Worm (Caenorhabditis elegans) whole organism, young adult: ENCODE measurements around the gene ZK1251.3.
A peak's percentile ranks its signal among the peaks of the same experiment; 100 is the strongest.

Source experiments
- D2030.7 ChIP-seq: fragments of 200-800 bp; sonication (Bioruptor generic); IDR thresholded peaks from 2 replicates; pipeline ENCODE4 v1.3.6; 2022; ENCODE audit warnings: missing genetic modification reagents, missing genetic modification characterization, missing compliant biosample characterization
- F22D6.2 ChIP-seq: sonication (generic microtip); optimal IDR thresholded peaks from 2 replicates; lab custom pipeline; 2016; ENCODE audit warnings: mild to moderate bottlenecking, missing genetic modification characterization, missing compliant biosample characterization
- F23B12.7 ChIP-seq: sonication (generic microtip); optimal IDR thresholded peaks from 2 replicates; lab custom pipeline; 2017; ENCODE audit warnings: missing genetic modification characterization, mild to moderate bottlenecking, missing compliant biosample characterization, antibody characterized with exemption, moderate library complexity; ENCODE audit not compliant: insufficient read depth
- F49E8.2 ChIP-seq: sonication (generic microtip); optimal IDR thresholded peaks from 3 replicates; lab custom pipeline; 2017; ENCODE audit warnings: missing genetic modification characterization, mild to moderate bottlenecking, missing compliant biosample characterization, antibody characterized with exemption, moderate library complexity; ENCODE audit not compliant: insufficient read depth
- F57A8.1 ChIP-seq: fragments of 200-800 bp; sonication (Bioruptor generic); optimal IDR thresholded peaks from 2 replicates; lab custom pipeline; 2018; ENCODE audit warnings: mild to moderate bottlenecking, missing genetic modification characterization, moderate library complexity, missing compliant biosample characterization
- K11D2.4 ChIP-seq: fragments of 200-800 bp; sonication (Bioruptor generic); IDR thresholded peaks from 2 replicates; pipeline ENCODE4 v1.3.6; 2022; ENCODE audit warnings: missing genetic modification reagents, missing genetic modification characterization, missing compliant biosample characterization
- Y95B8A.8 ChIP-seq: fragments of 200-800 bp; sonication (Bioruptor generic); IDR thresholded peaks from 2 replicates; pipeline ENCODE4 v1.3.6; 2022; ENCODE audit warnings: missing genetic modification reagents, missing genetic modification characterization, missing compliant biosample characterization
- ceh-100 ChIP-seq: fragments of 200-800 bp; sonication (Bioruptor generic); IDR thresholded peaks from 2 replicates; pipeline ENCODE4 v1.3.6; 2022; ENCODE audit warnings: missing genetic modification reagents, missing genetic modification characterization, missing compliant biosample characterization
- dox-1 ChIP-seq: fragments of 200-800 bp; sonication (Bioruptor generic); IDR thresholded peaks from 2 replicates; pipeline ENCODE4 v1.3.6; 2022; ENCODE audit warnings: missing genetic modification reagents, missing genetic modification characterization, missing compliant biosample characterization
- egl-18 ChIP-seq: fragments of 200-800 bp; sonication (Bioruptor generic); IDR thresholded peaks from 2 replicates; pipeline ENCODE4 v1.3.6; 2022; ENCODE audit warnings: missing genetic modification reagents, missing genetic modification characterization, missing compliant biosample characterization
- him-1 ChIP-seq: sonication (generic microtip); optimal IDR thresholded peaks from 2 replicates; lab custom pipeline; 2016; ENCODE audit warnings: missing genotype, missing genetic modification reagents, missing genetic modification characterization, missing compliant biosample characterization
- hlh-12 ChIP-seq: sonication (generic microtip); optimal IDR thresholded peaks from 2 replicates; lab custom pipeline; 2016; ENCODE audit warnings: missing genetic modification characterization, missing compliant biosample characterization
- lin-54 ChIP-seq: fragments of 200-800 bp; sonication (Bioruptor generic); optimal IDR thresholded peaks from 2 replicates; lab custom pipeline; 2018; ENCODE audit warnings: mild to moderate bottlenecking, missing genetic modification characterization, missing compliant biosample characterization
- lsl-1 ChIP-seq: fragments of 200-800 bp; sonication (Bioruptor generic); optimal IDR thresholded peaks from 2 replicates; lab custom pipeline; 2018; ENCODE audit warnings: mild to moderate bottlenecking, missing genetic modification characterization, moderate library complexity, missing compliant biosample characterization
- mcd-1 ChIP-seq: fragments of 200-800 bp; sonication (Bioruptor generic); IDR thresholded peaks from 2 replicates; pipeline ENCODE4 v1.3.6; 2022; ENCODE audit warnings: missing genetic modification reagents, missing genetic modification characterization, missing compliant biosample characterization
- nhr-120 ChIP-seq: fragments of 200-800 bp; sonication (Bioruptor generic); IDR thresholded peaks from 2 replicates; pipeline ENCODE4 v1.3.6; 2022; ENCODE audit warnings: missing genetic modification characterization, missing compliant biosample characterization
- snpc-1.1 ChIP-seq: sonication (generic microtip); optimal IDR thresholded peaks from 2 replicates; lab custom pipeline; 2017; ENCODE audit warnings: missing genetic modification characterization, mild to moderate bottlenecking, missing compliant biosample characterization, antibody characterized with exemption, moderate library complexity, missing genotype, missing genetic modification reagents; ENCODE audit not compliant: insufficient read depth
- snpc-1.3 ChIP-seq: sonication (generic microtip); optimal IDR thresholded peaks from 2 replicates; lab custom pipeline; 2017; ENCODE audit warnings: missing genetic modification characterization, mild to moderate bottlenecking, missing compliant biosample characterization, antibody characterized with exemption, moderate library complexity, missing genotype, missing genetic modification reagents; ENCODE audit not compliant: insufficient read depth
- snpc-4 ChIP-seq, 5 experiments: fragments of 150-350 bp in 1 of 5; sonication (generic microtip) in 4 of 5; optimal IDR thresholded peaks; 2 replicates each; lab custom pipeline; 2014 to 2018; ENCODE audit warnings: missing genetic modification characterization in 5 of 5, missing biosample characterization in 3 of 5, antibody characterized with exemption in 2 of 5, mild to moderate bottlenecking in 2 of 5, missing compliant biosample characterization in 2 of 5, missing genotype in 2 of 5, moderate library complexity in 2 of 5, missing genetic modification reagents in 1 of 5
- tbp1 ChIP-seq: fragments of 200-800 bp; sonication (Bioruptor generic); optimal IDR thresholded peaks from 2 replicates; lab custom pipeline; 2018; ENCODE audit warnings: mild to moderate bottlenecking, missing genetic modification characterization, missing compliant biosample characterization
- ztf-22 ChIP-seq: fragments of 200-800 bp; sonication (Bioruptor generic); optimal IDR thresholded peaks from 2 replicates; lab custom pipeline; 2018; ENCODE audit warnings: mild to moderate bottlenecking, missing genetic modification characterization, moderate library complexity, missing compliant biosample characterization

ZK1251.3 gene

ce11 chrIV:9733904-9734303 is 50.4 kb downstream of the ZK1251.3 start:
- TF ChIP-seq lin-54 (GFP tag; lab: Kevin White, UChicago) (no peak), snpc-1.3 (tag; lab: Kevin White, UChicago) (no peak), F22D6.2 (tag; lab: Kevin White, UChicago) (no peak), egl-18 (GFP tag; lab: Robert Waterston, UW) (no peak), dox-1 (no peak), mcd-1 (0 out of 2 replicates have a peak, but pooled peaks have one; percentile 26), ceh-100 (GFP tag; lab: Robert Waterston, UW) (peak; percentile 64), nhr-120 (GFP tag; lab: Robert Waterston, UW) (no peak), lsl-1 (GFP tag; lab: Kevin White, UChicago) (peak; percentile 84), D2030.7 (GFP tag; lab: Robert Waterston, UW) (no peak), hlh-12 (no peak), F57A8.1 (GFP tag; lab: Kevin White, UChicago) (no peak), him-1 (tag; lab: Kevin White, UChicago) (peak; percentile 9), Y95B8A.8 (GFP tag; lab: Robert Waterston, UW) (no peak), tbp1 (GFP tag; lab: Kevin White, UChicago) (no peak), K11D2.4 (GFP tag; lab: Robert Waterston, UW) (no peak), ztf-22 (GFP tag; lab: Kevin White, UChicago) (no peak), snpc-4 (GFP tag; optimal IDR thresholded peaks at IDR 0.05; lab: Kevin White, UChicago) (no peak), snpc-4 (tag; optimal IDR thresholded peaks at IDR 0.05; lab: Kevin White, UChicago) (peak in 1 of 4 experiments; percentile 7), F23B12.7 (no peak), F49E8.2 (tag; lab: Kevin White, UChicago) (no peak), snpc-1.1 (tag; lab: Kevin White, UChicago) (no peak)
